Fruit fly (Drosophila melanogaster) whole organism, embryonic: ENCODE results near the gene CG34001.

Source experiments
- Aef1 ChIP-seq: fragments of 200-800 bp; sonication (Bioruptor generic); IDR thresholded peaks from 3 replicates; pipeline ENCODE4 v1.3.6; 2022; ENCODE audit warnings: missing biosample characterization, missing genetic modification characterization
- CG10431 ChIP-seq: fragments of 200-800 bp; sonication (Bioruptor generic); optimal IDR thresholded peaks from 3 replicates; lab custom pipeline; 2018; ENCODE audit warnings: missing biosample characterization, mild to moderate bottlenecking, missing genetic modification characterization
- CG10979 ChIP-seq: fragments of 200-800 bp; sonication (Bioruptor generic); optimal IDR thresholded peaks from 2 replicates; lab custom pipeline; 2018; ENCODE audit warnings: missing biosample characterization, mild to moderate bottlenecking, missing genetic modification characterization, moderate library complexity
- CG11085 ChIP-seq: fragments of 200-800 bp; sonication (Bioruptor generic); IDR thresholded peaks from 2 replicates; pipeline ENCODE4 v1.3.6; 2022; ENCODE audit warnings: missing biosample characterization, missing genetic modification characterization
- CG11247 ChIP-seq: fragments of 200-800 bp; sonication (Bioruptor generic); IDR thresholded peaks from 2 replicates; pipeline ENCODE4 v1.3.6; 2022; ENCODE audit warnings: missing biosample characterization, missing genetic modification characterization
- CG11695 ChIP-seq: fragments of 200-800 bp; sonication (Bioruptor generic); IDR thresholded peaks from 3 replicates; pipeline ENCODE4 v1.3.6; 2022; ENCODE audit warnings: missing biosample characterization, missing genetic modification characterization
- CG12744 ChIP-seq: fragments of 200-800 bp; sonication (Bioruptor generic); optimal IDR thresholded peaks from 2 replicates; lab custom pipeline; 2016; ENCODE audit warnings: missing biosample characterization, missing genetic modification characterization
- CG14710 ChIP-seq: fragments of 200-800 bp; sonication (Bioruptor generic); optimal IDR thresholded peaks from 3 replicates; lab custom pipeline; 2019; ENCODE audit warnings: missing biosample characterization, mild to moderate bottlenecking, missing genetic modification characterization, moderate library complexity
- CG15601 ChIP-seq: fragments of 200-800 bp; sonication (Bioruptor generic); optimal IDR thresholded peaks from 3 replicates; lab custom pipeline; 2019; ENCODE audit warnings: missing biosample characterization, mild to moderate bottlenecking, missing genetic modification characterization, moderate library complexity
- CG1603 ChIP-seq: fragments of 200-800 bp; sonication (Bioruptor generic); optimal IDR thresholded peaks from 2 replicates; lab custom pipeline; 2019; ENCODE audit warnings: missing biosample characterization, mild to moderate bottlenecking, missing genetic modification characterization, moderate library complexity
- CG16815 ChIP-seq: fragments of 200-800 bp; sonication (Bioruptor generic); optimal IDR thresholded peaks from 3 replicates; lab custom pipeline; 2017; ENCODE audit warnings: missing biosample characterization, mild to moderate bottlenecking, missing genetic modification characterization
- CG17359 ChIP-seq: fragments of 200-800 bp; sonication (Bioruptor generic); optimal IDR thresholded peaks from 3 replicates; lab custom pipeline; 2018; ENCODE audit warnings: missing biosample characterization, mild to moderate bottlenecking, missing genetic modification characterization, moderate library complexity
- CG18262 ChIP-seq: fragments of 200-800 bp; optimal IDR thresholded peaks from 3 replicates; lab custom pipeline; 2019; ENCODE audit warnings: missing biosample characterization, mild to moderate bottlenecking, missing genetic modification characterization, moderate library complexity
- CG1832 ChIP-seq: fragments of 200-800 bp; sonication (Bioruptor generic); optimal IDR thresholded peaks from 2 replicates; lab custom pipeline; 2017; ENCODE audit warnings: missing biosample characterization, mild to moderate bottlenecking, missing genetic modification characterization, inconsistent platforms
- CG2199 ChIP-seq: fragments of 200-800 bp; sonication (Bioruptor generic); IDR thresholded peaks from 3 replicates; pipeline ENCODE4 v1.3.6; 2022; ENCODE audit warnings: missing biosample characterization, missing genetic modification characterization
- CG3995 ChIP-seq: fragments of 200-800 bp; sonication (Bioruptor generic); optimal IDR thresholded peaks from 3 replicates; lab custom pipeline; 2016; ENCODE audit warnings: missing biosample characterization, missing genetic modification characterization
- CG4360 ChIP-seq: fragments of 200-800 bp; sonication (Bioruptor generic); IDR thresholded peaks from 2 replicates; pipeline ENCODE4 v1.3.6; 2022; ENCODE audit warnings: missing biosample characterization, missing genetic modification characterization
- CG43689 ChIP-seq: fragments of 200-800 bp; sonication (Bioruptor generic); IDR thresholded peaks from 2 replicates; pipeline ENCODE4 v1.3.6; 2022; ENCODE audit warnings: missing biosample characterization, missing genetic modification characterization
- CG6765 ChIP-seq: fragments of 200-800 bp; sonication (Bioruptor generic); optimal IDR thresholded peaks from 3 replicates; lab custom pipeline; 2017; ENCODE audit warnings: missing biosample characterization, mild to moderate bottlenecking, missing genetic modification characterization
- CG9215 ChIP-seq: fragments of 200-800 bp; sonication (Bioruptor generic); IDR thresholded peaks from 2 replicates; pipeline ENCODE4 v1.3.6; 2022; ENCODE audit warnings: missing biosample characterization, missing genetic modification characterization
- Camta ChIP-seq: fragments of 200-800 bp; sonication (Bioruptor generic); optimal IDR thresholded peaks from 2 replicates; lab custom pipeline; 2016; ENCODE audit warnings: missing biosample characterization, missing genetic modification characterization
- D ChIP-seq, 2 experiments: fragments of 200-800 bp in 1 of 2; fragments of >200 bp in 1 of 2; sonication (Bioruptor generic) in 1 of 2; optimal IDR thresholded peaks; 2 replicates in 1 of 2; 3 replicates in 1 of 2; lab custom pipeline; 2017; ENCODE audit warnings: mild to moderate bottlenecking in 1 of 2, missing biosample characterization in 1 of 2, missing genetic modification characterization in 1 of 2, missing genetic modification reagents in 1 of 2
- Gug ChIP-seq: fragments of 200-800 bp; sonication (Bioruptor generic); IDR thresholded peaks from 4 replicates; pipeline ENCODE4 v1.3.6; 2022; ENCODE audit warnings: missing biosample characterization, missing genetic modification characterization
- H15 ChIP-seq: fragments of 200-800 bp; sonication (Bioruptor generic); IDR thresholded peaks from 3 replicates; pipeline ENCODE4 v1.3.6; 2022; ENCODE audit warnings: missing biosample characterization, missing genetic modification characterization
- H2.0 ChIP-seq: fragments of 200-800 bp; sonication (Bioruptor generic); IDR thresholded peaks from 2 replicates; pipeline ENCODE4 v1.3.6; 2022; ENCODE audit warnings: missing biosample characterization, missing genetic modification characterization
- HLH4C ChIP-seq: fragments of 200-800 bp; sonication (Bioruptor generic); IDR thresholded peaks from 3 replicates; pipeline ENCODE4 v1.3.6; 2022; ENCODE audit warnings: missing biosample characterization, missing genetic modification characterization; ENCODE audit not compliant: partially characterized antibody
- HLH54F ChIP-seq: fragments of 200-800 bp; sonication (Bioruptor generic); optimal IDR thresholded peaks from 3 replicates; lab custom pipeline; 2016; ENCODE audit warnings: missing biosample characterization, missing genetic modification characterization
- Hand ChIP-seq: fragments of 200-800 bp; sonication (Bioruptor generic); optimal IDR thresholded peaks from 2 replicates; lab custom pipeline; 2017; ENCODE audit warnings: mild to moderate bottlenecking, missing biosample characterization, missing genetic modification reagents, missing genetic modification characterization
- HmgD ChIP-seq: fragments of 200-800 bp; sonication (Bioruptor generic); optimal IDR thresholded peaks from 3 replicates; lab custom pipeline; 2016; ENCODE audit warnings: missing biosample characterization, missing genetic modification characterization
- Kr ChIP-seq: fragments of 200-800 bp; sonication (Bioruptor generic); optimal IDR thresholded peaks from 2 replicates; lab custom pipeline; 2017; ENCODE audit warnings: missing biosample characterization, mild to moderate bottlenecking, missing genetic modification characterization
- Meics ChIP-seq: fragments of 200-800 bp; sonication (Bioruptor generic); optimal IDR thresholded peaks from 2 replicates; lab custom pipeline; 2017; ENCODE audit warnings: missing biosample characterization, mild to moderate bottlenecking, missing genetic modification characterization
- Nf-YC ChIP-seq: fragments of 200-800 bp; optimal IDR thresholded peaks from 3 replicates; lab custom pipeline; 2019; ENCODE audit warnings: missing biosample characterization, mild to moderate bottlenecking, missing genetic modification characterization, moderate library complexity
- Optix ChIP-seq: fragments of 200-800 bp; sonication (Bioruptor generic); IDR thresholded peaks from 3 replicates; pipeline ENCODE4 v1.3.6; 2022; ENCODE audit warnings: missing biosample characterization, missing genetic modification characterization
- ab ChIP-seq: fragments of 200-800 bp; sonication (Bioruptor generic); optimal IDR thresholded peaks from 2 replicates; lab custom pipeline; 2016; ENCODE audit warnings: missing biosample characterization, missing genetic modification characterization
- chinmo ChIP-seq: fragments of 200-800 bp; sonication (Bioruptor generic); IDR thresholded peaks from 4 replicates; pipeline ENCODE4 v1.3.6; 2022; ENCODE audit warnings: missing biosample characterization, missing genetic modification characterization; ENCODE audit not compliant: partially characterized antibody
- dm ChIP-seq: fragments of 200-800 bp; sonication (Bioruptor generic); optimal IDR thresholded peaks from 3 replicates; lab custom pipeline; 2016; ENCODE audit warnings: missing biosample characterization, missing genetic modification characterization
- gem ChIP-seq: fragments of 200-800 bp; sonication (Bioruptor generic); optimal IDR thresholded peaks from 2 replicates; lab custom pipeline; 2019; ENCODE audit warnings: missing biosample characterization, mild to moderate bottlenecking, missing genetic modification characterization, moderate library complexity
- grau ChIP-seq: fragments of 200-800 bp; optimal IDR thresholded peaks from 3 replicates; lab custom pipeline; 2019; ENCODE audit warnings: missing biosample characterization, mild to moderate bottlenecking, missing genetic modification characterization, moderate library complexity
- h ChIP-seq: fragments of >200 bp; optimal IDR thresholded peaks from 2 replicates; lab custom pipeline; 2017
- lov ChIP-seq, 2 experiments: fragments of 200-800 bp in 1 of 2; fragments of >200 bp in 1 of 2; sonication (Bioruptor generic) in 1 of 2; IDR thresholded peaks in 1 of 2; optimal IDR thresholded peaks in 1 of 2; 2 replicates in 1 of 2; 3 replicates in 1 of 2; pipeline versions ENCODE4 v1.3.6 to Lab custom; 2017 to 2022; ENCODE audit warnings: missing biosample characterization in 1 of 2, missing genetic modification characterization in 1 of 2
- luna ChIP-seq: fragments of 200-800 bp; sonication (Bioruptor generic); optimal IDR thresholded peaks from 2 replicates; lab custom pipeline; 2016; ENCODE audit warnings: missing biosample characterization, missing genetic modification characterization
- nerfin-1 ChIP-seq: fragments of 200-800 bp; sonication (Bioruptor generic); optimal IDR thresholded peaks from 3 replicates; lab custom pipeline; 2019; ENCODE audit warnings: missing biosample characterization, mild to moderate bottlenecking, missing genetic modification characterization, moderate library complexity
- repo ChIP-seq: fragments of 200-800 bp; sonication (Bioruptor generic); optimal IDR thresholded peaks from 2 replicates; lab custom pipeline; 2016; ENCODE audit warnings: missing biosample characterization, missing genetic modification characterization
- sens ChIP-seq: fragments of 200-800 bp; sonication (Bioruptor generic); peaks from one replicate; lab custom pipeline; 2016; ENCODE audit warnings: missing biosample characterization, missing genetic modification characterization
- sisA ChIP-seq: fragments of 200-800 bp; sonication (Bioruptor generic); IDR thresholded peaks from 2 replicates; pipeline ENCODE4 v1.3.6; 2022; ENCODE audit warnings: missing biosample characterization, missing genetic modification characterization
- slou ChIP-seq: fragments of 200-800 bp; sonication (Bioruptor generic); optimal IDR thresholded peaks from 3 replicates; lab custom pipeline; 2016; ENCODE audit warnings: missing biosample characterization, missing genetic modification characterization
- tap ChIP-seq: fragments of 200-800 bp; optimal IDR thresholded peaks from 3 replicates; lab custom pipeline; 2019; ENCODE audit warnings: missing biosample characterization, mild to moderate bottlenecking, missing genetic modification characterization, moderate library complexity
- twi ChIP-seq: fragments of 200-800 bp; optimal IDR thresholded peaks from 2 replicates; lab custom pipeline; 2019; ENCODE audit warnings: missing biosample characterization, mild to moderate bottlenecking, missing genetic modification characterization, moderate library complexity
- wdn ChIP-seq: fragments of 200-800 bp; sonication (Bioruptor generic); IDR thresholded peaks from 2 replicates; pipeline ENCODE4 v1.3.6; 2022; ENCODE audit warnings: missing biosample characterization, missing genetic modification characterization
- wor ChIP-seq: fragments of 200-800 bp; sonication (Bioruptor generic); IDR thresholded peaks from 2 replicates; pipeline ENCODE4 v1.3.6; 2022; ENCODE audit warnings: missing biosample characterization, missing genetic modification characterization

CG34001 gene

DNA sequence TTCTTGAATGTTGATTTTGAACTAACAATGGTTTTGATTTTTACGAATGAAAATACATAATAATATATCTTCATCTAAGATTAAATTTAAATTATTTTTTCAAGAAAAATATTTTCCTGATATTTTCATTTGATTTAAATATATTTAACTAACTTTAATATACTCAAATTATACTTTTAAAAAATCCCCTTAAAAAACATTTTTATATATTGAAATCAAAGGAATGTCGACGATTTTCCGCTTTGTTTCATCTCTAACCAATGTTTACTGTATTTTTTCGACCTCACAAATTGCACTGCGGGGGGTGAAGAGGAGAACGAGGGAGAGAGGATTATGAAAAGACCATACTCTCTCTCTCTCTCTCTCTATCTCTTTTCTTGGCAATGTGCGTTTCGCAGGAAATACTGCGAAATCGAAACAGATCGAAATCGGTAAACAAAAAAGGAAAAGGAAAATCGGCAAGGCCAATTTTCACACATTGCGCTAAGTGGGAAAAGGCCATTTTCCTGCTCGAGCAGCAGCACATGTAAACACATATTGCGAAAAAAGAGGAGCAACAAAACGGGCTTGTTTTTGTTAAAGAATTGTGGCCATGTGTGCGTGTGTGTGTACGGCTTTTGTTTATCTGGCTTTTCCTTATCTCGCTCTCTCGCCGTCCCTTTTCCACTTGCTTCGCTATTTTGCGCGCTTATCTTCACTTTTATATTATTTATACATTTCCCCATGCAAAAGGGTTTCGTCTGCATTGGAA is 29.3 kb downstream of the CG34001 start (continued):
- TF ChIP-seq HLH4C (GFP tag; lab: Robert Waterston, UW) (no peak), Optix (no peak), Meics (GFP tag; lab: Kevin White, UChicago) (no peak), Camta (GFP tag; lab: Kevin White, UChicago) (no peak), HLH54F (no peak), CG18262 (peak; percentile 52), CG10431 (GFP tag; lab: Kevin White, UChicago) (no peak), slou (GFP tag; lab: Kevin White, UChicago) (no peak), nerfin-1 (no peak), chinmo (GFP tag; lab: Robert Waterston, UW) (no peak), CG43689 (GFP tag; lab: Robert Waterston, UW) (no peak), CG11695 (GFP tag; lab: Robert Waterston, UW) (no peak), CG2199 (GFP tag; lab: Robert Waterston, UW) (no peak; the same call in 2 of the 3 replicates), tap (tag; lab: Kevin White, UChicago) (peak; percentile 32), gem (tag; lab: Kevin White, UChicago) (peak; percentile 52), H15 (no peak), CG15601 (tag; lab: Kevin White, UChicago) (peak; percentile 25), Nf-YC (no peak), CG4360 (GFP tag; lab: Robert Waterston, UW) (no peak), wdn (GFP tag; lab: Robert Waterston, UW) (no peak), CG11085 (GFP tag; lab: Robert Waterston, UW) (no peak), Kr (peak; percentile 37), twi (tag; lab: Kevin White, UChicago) (peak; percentile 64), Aef1 (GFP tag; lab: Robert Waterston, UW) (no peak), Hand (no peak), H2.0 (GFP tag; lab: Robert Waterston, UW) (no peak), h (lab: Kevin White, UChicago) (no peak), lov (optimal IDR thresholded peaks at IDR 0.05; lab: Kevin White, UChicago) (no peak), lov (GFP tag; IDR thresholded peaks at IDR 0.05; lab: Robert Waterston, UW) (0 out of 3 replicates have a peak, but pooled peaks have one; percentile 13), CG1832 (GFP tag; lab: Kevin White, UChicago) (peak; percentile 51), CG3995 (GFP tag; lab: Kevin White, UChicago) (no peak), CG6765 (GFP tag; lab: Kevin White, UChicago) (no peak), CG1603 (tag; lab: Kevin White, UChicago) (no peak), CG16815 (no peak), grau (tag; lab: Kevin White, UChicago) (peak; percentile 92), CG9215 (GFP tag; lab: Robert Waterston, UW) (no peak), sens (GFP tag; lab: Kevin White, UChicago) (peak; percentile 31), luna (GFP tag; lab: Kevin White, UChicago) (no peak), D (optimal IDR thresholded peaks at IDR 0.05; lab: Kevin White, UChicago) (no peak), D (GFP tag; optimal IDR thresholded peaks at IDR 0.05; lab: Kevin White, UChicago) (no peak), dm (GFP tag; lab: Kevin White, UChicago) (no peak), CG14710 (tag; lab: Kevin White, UChicago) (peak; percentile 31), Gug (GFP tag; lab: Robert Waterston, UW) (no peak), wor (GFP tag; lab: Robert Waterston, UW) (no peak), CG10979 (peak; percentile 48), CG12744 (GFP tag; lab: Kevin White, UChicago) (no peak), CG11247 (GFP tag; lab: Robert Waterston, UW) (no peak), HmgD (GFP tag; lab: Kevin White, UChicago) (no peak), CG17359 (tag; lab: Kevin White, UChicago) (no peak), repo (GFP tag; lab: Kevin White, UChicago) (no peak), ab (GFP tag; lab: Kevin White, UChicago) (no peak), sisA (no peak)
